Worm (Caenorhabditis elegans): ENCODE results near the gene unc-58.

Gene unc-58

DNA sequence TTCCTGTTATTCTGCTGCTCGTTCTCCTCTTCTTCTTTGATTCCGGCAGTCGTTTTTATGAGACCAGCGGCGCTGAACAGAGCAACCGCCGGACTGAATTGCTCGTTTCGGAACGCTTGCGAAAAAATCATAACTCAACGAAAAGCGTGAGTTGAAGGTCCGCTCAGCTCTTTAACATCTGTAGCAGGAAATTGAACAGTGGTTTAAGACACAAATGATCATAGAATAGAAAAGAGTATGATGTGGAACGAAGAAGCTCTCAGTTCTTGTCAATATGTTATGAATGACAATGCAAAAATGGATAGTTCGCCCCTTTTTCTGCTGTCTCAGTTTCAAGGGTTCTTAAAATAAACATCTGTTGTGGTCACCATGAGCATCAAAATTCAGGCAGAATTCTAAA, 19.3 kb downstream of the unc-58 start:
- TF ChIP-seq php-3 (GFP tag; IDR thresholded peaks at IDR 0.05) (no peak), snpc-1.2 (GFP tag; IDR thresholded peaks at IDR 0.05) (no peak), Y48G9A.11 (GFP tag; IDR thresholded peaks at IDR 0.05) (no peak), unc-62 (GFP tag; optimal IDR thresholded peaks at IDR 0.05 in 1 of 2) (peak in 1 of 2 experiments; percentile 95), unc-62 (tag; optimal IDR thresholded peaks at IDR 0.05) (no peak)

DNA sequence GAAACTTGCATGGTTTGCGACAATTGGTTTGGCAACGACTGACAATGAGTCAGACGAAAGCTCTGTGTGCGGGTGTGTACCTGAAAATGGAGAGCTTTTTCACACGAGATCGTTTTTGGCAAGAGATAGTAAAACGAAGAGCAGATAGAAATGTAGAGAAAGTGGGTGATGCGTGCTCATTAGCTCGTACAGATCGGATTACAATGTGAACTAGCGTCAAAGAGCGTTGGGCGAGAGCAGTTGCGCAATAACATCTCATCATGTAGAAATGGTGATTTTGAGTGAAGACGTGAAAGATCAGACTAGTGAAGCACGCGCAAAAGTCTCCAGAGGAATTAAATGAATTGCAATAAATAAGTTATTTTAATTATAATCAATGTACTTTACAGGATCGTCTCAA, 37.8 kb downstream of the unc-58 start, which contains the start of gene flp-2:
Gene flp-2, minus strand, starts transcription at position 101 of the 400 bp plus-strand sequence.
- TF ChIP-seq rbr-2 (tag; optimal IDR thresholded peaks at IDR 0.05) (no peak), nhr-28 (tag; optimal IDR thresholded peaks at IDR 0.05) (no peak), zag-1 (tag; optimal IDR thresholded peaks at IDR 0.05) (no peak), ctbp-1 (GFP tag; IDR thresholded peaks at IDR 0.05) (no peak), hif-1 (tag; optimal IDR thresholded peaks at IDR 0.05) (no peak), nhr-102 (tag; optimal IDR thresholded peaks at IDR 0.05) (no peak), ceh-32 (tag; optimal IDR thresholded peaks at IDR 0.05; ENCODE audit: poor library complexity) (no peak), pha-4 (GFP tag; IDR thresholded peaks at IDR 0.05) (no peak), pha-4 (tag; optimal IDR thresholded peaks at IDR 0.05) (no peak), nhr-10 (tag; optimal IDR thresholded peaks at IDR 0.05) (no peak), madf-9 (GFP tag; conservative IDR thresholded peaks at IDR 0.05) (no peak), madf-5 (GFP tag; IDR thresholded peaks at IDR 0.05) (no peak), dmd-6 (GFP tag; IDR thresholded peaks at IDR 0.05) (no peak), T20F7.1 (GFP tag; optimal IDR thresholded peaks at IDR 0.05) (no peak), saeg-2 (GFP tag; IDR thresholded peaks at IDR 0.05) (no peak), cey-2 (tag; optimal IDR thresholded peaks at IDR 0.05; ENCODE audit: borderline replicate concordance, insufficient read depth) (no peak), nhr-237 (tag; optimal IDR thresholded peaks at IDR 0.05) (no peak), fos-1 (tag; optimal IDR thresholded peaks at IDR 0.05) (no peak), php-3 (GFP tag; IDR thresholded peaks at IDR 0.05) (no peak)

ce11 chrX:10092864-10093263, 40.1 kb downstream of the unc-58 start, which contains the start of gene flp-3:
Gene flp-3, minus strand, starts transcription at chrX:10092964.
- no peak for TF ChIP-seq zfp-2 (tag; optimal IDR thresholded peaks at IDR 0.05)
- TF ChIP-seq nhr-10 (tag; optimal IDR thresholded peaks at IDR 0.05): no peak
- TF ChIP-seq cey-2 (tag; optimal IDR thresholded peaks at IDR 0.05; ENCODE audit: borderline replicate concordance, insufficient read depth): no peak
- TF ChIP-seq fos-1 (tag; optimal IDR thresholded peaks at IDR 0.05): no peak
- no peak for TF ChIP-seq nhr-76 (tag; optimal IDR thresholded peaks at IDR 0.05)
- peak in 1 of 2 experiments; percentile 35 for TF ChIP-seq unc-62 (GFP tag; optimal IDR thresholded peaks at IDR 0.05 in 1 of 2)
- no peak for TF ChIP-seq unc-62 (tag; optimal IDR thresholded peaks at IDR 0.05)

- TF ChIP-seq nhr-11 (tag; optimal IDR thresholded peaks at IDR 0.05): no peak
- TF ChIP-seq daf-19 (GFP tag; conservative IDR thresholded peaks at IDR 0.05): 0 out of 2 replicates have a peak, but pooled peaks have one; percentile 30
- TF ChIP-seq unc-62 (GFP tag; optimal IDR thresholded peaks at IDR 0.05 in 1 of 2): peak in 1 of 2 experiments; percentile 26
- TF ChIP-seq unc-62 (tag; optimal IDR thresholded peaks at IDR 0.05): no peak
Observed at ce11 chrX:10087866-10088265, 45.1 kb downstream of the unc-58 start, which contains the start of gene flp-28. Gene flp-28, minus strand, starts transcription at chrX:10087966.

DNA sequence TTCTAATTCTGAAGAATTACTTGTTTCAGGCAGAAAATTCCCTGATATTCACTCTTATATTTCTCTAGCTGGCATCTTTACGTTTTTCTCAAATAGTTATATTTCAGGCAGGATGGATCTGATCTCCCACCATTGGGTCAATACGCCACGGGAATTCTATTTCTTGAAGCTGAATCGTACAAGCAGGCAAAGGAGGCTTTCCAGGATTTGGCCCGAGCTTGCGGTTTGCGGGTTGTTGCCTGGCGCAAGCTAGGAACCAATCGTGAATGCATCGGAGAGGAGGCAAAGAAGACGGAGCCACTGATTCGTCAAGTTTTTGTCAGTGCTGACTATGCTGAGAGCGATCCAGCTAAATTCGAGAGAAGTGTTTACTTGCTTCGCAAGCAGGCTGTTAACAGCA, 47.9 kb downstream of the unc-58 start:
- TF ChIP-seq lim-7 (GFP tag; IDR thresholded peaks at IDR 0.05) (0 out of 2 replicates have a peak, but pooled peaks have one; percentile 49), aly-2 (tag; optimal IDR thresholded peaks at IDR 0.05) (no peak), tag-97 (GFP tag; IDR thresholded peaks at IDR 0.05) (0 out of 2 replicates have a peak, but pooled peaks have one; percentile 43), lin-1 (GFP tag; IDR thresholded peaks at IDR 0.05) (no peak)

Measured in whole organism, L4 larva.